Worm (Caenorhabditis elegans): ENCODE measurements around the gene dot-1.2.

The dot-1.2 gene

ce11 chrX:11906626-11907025 lies 37.5 kb upstream of the dot-1.2 start:
- TF ChIP-seq egl-18 (GFP tag; IDR thresholded peaks at IDR 0.05) (no peak), ceh-100 (GFP tag; IDR thresholded peaks at IDR 0.05) (no peak), K11D2.4 (GFP tag; IDR thresholded peaks at IDR 0.05) (no peak), C17E4.6 (GFP tag; IDR thresholded peaks at IDR 0.05) (no peak), somi-1 (GFP tag; optimal IDR thresholded peaks at IDR 0.05) (no peak), nhr-120 (GFP tag; IDR thresholded peaks at IDR 0.05) (no peak), cebp-2 (GFP tag; IDR thresholded peaks at IDR 0.05) (no peak), ceh-40 (GFP tag; IDR thresholded peaks at IDR 0.05) (no peak), F10E7.11 (tag; optimal IDR thresholded peaks at IDR 0.05) (no peak), ztf-25 (GFP tag; IDR thresholded peaks at IDR 0.05) (no peak), hlh-12 (tag; optimal IDR thresholded peaks at IDR 0.05) (no peak), snpc-1.1 (tag; optimal IDR thresholded peaks at IDR 0.05; ENCODE audit: insufficient read depth) (no peak), snpc-4 (GFP tag; optimal IDR thresholded peaks at IDR 0.05) (no peak), snpc-4 (tag; optimal IDR thresholded peaks at IDR 0.05) (no peak), sdz-38 (tag; optimal IDR thresholded peaks at IDR 0.05) (no peak), lsy-27 (tag; optimal IDR thresholded peaks at IDR 0.05; ENCODE audit: borderline replicate concordance, insufficient read depth) (no peak), cebp-1 (GFP tag; IDR thresholded peaks at IDR 0.05) (no peak), cebp-1 (tag; optimal IDR thresholded peaks at IDR 0.05) (no peak), Y56A3A.18 (GFP tag; IDR thresholded peaks at IDR 0.05) (no peak), unc-130 (GFP tag; optimal IDR thresholded peaks at IDR 0.05) (no peak), ztf-6 (GFP tag; IDR thresholded peaks at IDR 0.05) (no peak), repo-1 (tag; optimal IDR thresholded peaks at IDR 0.05) (no peak)

- TF ChIP-seq mxl-1 (tag; optimal IDR thresholded peaks at IDR 0.05), result no peak
- no peak for TF ChIP-seq lag-1 (GFP tag; IDR thresholded peaks at IDR 0.05)
- TF ChIP-seq F10E7.11 (tag; optimal IDR thresholded peaks at IDR 0.05), result no peak
- TF ChIP-seq tlf-1 (GFP tag; optimal IDR thresholded peaks at IDR 0.05), result no peak
- TF ChIP-seq F52B5.7 (tag; optimal IDR thresholded peaks at IDR 0.05), result no peak
- TF ChIP-seq mel-28 (tag; optimal IDR thresholded peaks at IDR 0.05; ENCODE audit: borderline replicate concordance), result no peak
- TF ChIP-seq madf-3 (GFP tag; IDR thresholded peaks at IDR 0.05), result no peak
- TF ChIP-seq egl-44 (GFP tag; IDR thresholded peaks at IDR 0.05), result no peak
These were observed 33.5 kb upstream of the dot-1.2 start, which contains the start of gene Y62H9A.10 for ce11 chrX:11902661-11903060. Y62H9A.10 (minus strand) TSS chrX:11902761.

DNA sequence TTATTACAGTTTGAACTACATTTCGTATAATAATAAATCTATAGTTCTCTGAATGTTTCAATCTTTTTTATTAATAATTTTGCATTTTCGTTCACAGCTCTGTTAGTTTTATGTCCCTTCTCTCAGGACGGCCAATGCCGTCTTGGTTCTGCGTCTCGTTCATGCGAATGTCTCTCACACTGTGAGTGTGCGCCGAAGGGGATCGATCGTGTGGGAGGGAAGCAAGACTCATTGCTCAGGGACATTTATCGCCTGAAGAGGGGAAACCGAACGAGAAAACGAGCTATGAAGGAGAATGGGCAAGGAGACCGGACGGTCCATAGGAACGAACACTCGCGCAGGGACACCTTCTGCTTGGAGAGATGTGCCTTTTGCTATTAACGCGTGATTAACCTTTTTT lies 29.9 kb upstream of the dot-1.2 start:
- no peak for TF ChIP-seq xnd-1 (tag; optimal IDR thresholded peaks at IDR 0.05)
- TF ChIP-seq snpc-1.3 (tag; optimal IDR thresholded peaks at IDR 0.05; ENCODE audit: insufficient read depth), result no peak
- TF ChIP-seq nhr-27 (tag; optimal IDR thresholded peaks at IDR 0.05), result no peak
- no peak for TF ChIP-seq zim-3 (tag; optimal IDR thresholded peaks at IDR 0.05)
- TF ChIP-seq sea-2 (GFP tag; IDR thresholded peaks at IDR 0.05), result no peak
- no peak for TF ChIP-seq F33H1.4 (GFP tag; IDR thresholded peaks at IDR 0.05)
- TF ChIP-seq let-607 (tag; optimal IDR thresholded peaks at IDR 0.05), result no peak

DNA sequence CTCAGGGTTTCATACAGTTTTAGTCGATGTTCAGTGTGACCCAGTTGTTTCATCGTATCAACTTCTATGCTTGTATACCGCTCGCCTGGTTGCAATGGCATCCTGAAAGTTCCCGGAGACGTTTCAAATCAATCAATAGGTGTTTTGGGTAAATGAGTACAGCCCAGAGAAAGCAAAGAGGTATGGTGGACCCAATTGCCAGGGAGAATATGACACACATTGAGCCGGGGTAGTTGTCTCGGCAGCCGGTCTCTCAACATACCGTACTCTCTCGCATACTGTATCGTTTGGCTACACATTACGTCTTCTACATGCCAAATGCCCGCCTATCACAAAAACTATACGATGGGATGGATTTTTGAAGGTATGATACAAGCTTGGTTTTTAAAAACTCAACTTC lies 28.9 kb upstream of the dot-1.2 start, which contains the start of gene Y62H9A.9:
Gene Y62H9A.9, minus strand, starts transcription at position 101 of the 400 bp plus-strand sequence.
- TF ChIP-seq nhr-80 (tag; optimal IDR thresholded peaks at IDR 0.05) (no peak), madf-8 (GFP tag; conservative IDR thresholded peaks at IDR 0.05) (no peak), let-526 (GFP tag; IDR thresholded peaks at IDR 0.05) (no peak), madf-3 (GFP tag; IDR thresholded peaks at IDR 0.05) (no peak), F22D6.2 (tag; optimal IDR thresholded peaks at IDR 0.05) (no peak), B0336.3 (GFP tag; IDR thresholded peaks at IDR 0.05) (no peak), egl-18 (GFP tag; IDR thresholded peaks at IDR 0.05) (no peak), snpc-4 (GFP tag; optimal IDR thresholded peaks at IDR 0.05) (no peak), snpc-4 (tag; optimal IDR thresholded peaks at IDR 0.05) (no peak), Y79H2A.3 (GFP tag; conservative IDR thresholded peaks at IDR 0.05) (no peak)
